Worm (Caenorhabditis elegans) whole organism, late embryonic: Measurements from ENCODE around the gene spe-6.

Experiments
- F13H6.1 ChIP-seq: sonication (generic microtip); optimal IDR thresholded peaks from 2 replicates; lab custom pipeline; 2016; ENCODE audit warnings: missing genetic modification characterization, missing compliant biosample characterization
- K02D7.2 ChIP-seq: sonication (generic microtip); optimal IDR thresholded peaks from 2 replicates; lab custom pipeline; 2017; ENCODE audit warnings: mild to moderate bottlenecking, missing genetic modification characterization, missing compliant biosample characterization
- T23F11.4 ChIP-seq: fragments of 200-800 bp; sonication (Bioruptor generic); optimal IDR thresholded peaks from 2 replicates; lab custom pipeline; 2018; ENCODE audit warnings: mild to moderate bottlenecking, missing genetic modification characterization, missing compliant biosample characterization
- Y22D7AL.16 ChIP-seq: sonication (generic microtip); optimal IDR thresholded peaks from 2 replicates; lab custom pipeline; 2016; ENCODE audit warnings: missing genetic modification characterization, missing compliant biosample characterization
- ama-1 ChIP-seq: fragments of 150-350 bp; optimal IDR thresholded peaks from 2 replicates; lab custom pipeline; 2014
- ceh-14 ChIP-seq: sonication (generic microtip); optimal IDR thresholded peaks from 2 replicates; lab custom pipeline; 2016; ENCODE audit warnings: missing genotype, missing genetic modification characterization, missing compliant biosample characterization
- ceh-24 ChIP-seq: sonication (generic microtip); optimal IDR thresholded peaks from 2 replicates; lab custom pipeline; 2016; ENCODE audit warnings: mild to moderate bottlenecking, missing genetic modification characterization, missing compliant biosample characterization
- ceh-34 ChIP-seq: sonication (generic microtip); optimal IDR thresholded peaks from 2 replicates; lab custom pipeline; 2016; ENCODE audit warnings: mild to moderate bottlenecking, missing genetic modification characterization, missing compliant biosample characterization
- ceh-45 ChIP-seq: fragments of 200-800 bp; sonication (Bioruptor generic); IDR thresholded peaks from 2 replicates; pipeline ENCODE4 v1.3.6; 2022; ENCODE audit warnings: missing genetic modification reagents, missing genetic modification characterization, missing compliant biosample characterization
- ceh-48 ChIP-seq: sonication (generic microtip); optimal IDR thresholded peaks from 2 replicates; lab custom pipeline; 2016; ENCODE audit warnings: missing genetic modification characterization, inconsistent platforms, missing compliant biosample characterization
- ceh-6 ChIP-seq: fragments of 200-800 bp; sonication (Bioruptor generic); optimal IDR thresholded peaks from 2 replicates; lab custom pipeline; 2018; ENCODE audit warnings: mild to moderate bottlenecking, missing genetic modification characterization, missing compliant biosample characterization
- che-1 ChIP-seq: sonication (generic microtip); optimal IDR thresholded peaks from 2 replicates; lab custom pipeline; 2016; ENCODE audit warnings: mild to moderate bottlenecking, missing genetic modification characterization, missing compliant biosample characterization
- dmd-4 ChIP-seq: sonication (generic microtip); optimal IDR thresholded peaks from 2 replicates; lab custom pipeline; 2016; ENCODE audit warnings: borderline replicate concordance, missing genetic modification characterization, missing compliant biosample characterization
- dve-1 ChIP-seq: sonication (generic microtip); optimal IDR thresholded peaks from 2 replicates; lab custom pipeline; 2017; ENCODE audit warnings: antibody characterized with exemption, mild to moderate bottlenecking, missing genetic modification characterization, missing compliant biosample characterization
- elt-2 ChIP-seq: sonication (generic microtip); optimal IDR thresholded peaks from 2 replicates; lab custom pipeline; 2016; ENCODE audit warnings: missing genetic modification reagents, missing genetic modification characterization, missing compliant biosample characterization
- eyg-1 ChIP-seq: sonication (generic microtip); optimal IDR thresholded peaks from 2 replicates; lab custom pipeline; 2016; ENCODE audit warnings: missing genotype, missing genetic modification characterization, missing compliant biosample characterization
- fax-1 ChIP-seq: sonication (generic microtip); optimal IDR thresholded peaks from 2 replicates; lab custom pipeline; 2016; ENCODE audit warnings: missing genotype, missing genetic modification characterization, missing compliant biosample characterization
- fkh-10 ChIP-seq: fragments of 150-350 bp; optimal IDR thresholded peaks from 2 replicates; lab custom pipeline; 2014; ENCODE audit warnings: missing biosample characterization, missing genetic modification reagents, missing genetic modification characterization
- fkh-6 ChIP-seq: sonication (generic microtip); optimal IDR thresholded peaks from 2 replicates; lab custom pipeline; 2016; ENCODE audit warnings: missing genetic modification characterization, missing compliant biosample characterization
- hlh-13 ChIP-seq: fragments of 200-800 bp; sonication (Bioruptor generic); optimal IDR thresholded peaks from 2 replicates; lab custom pipeline; 2018; ENCODE audit warnings: mild to moderate bottlenecking, missing genetic modification characterization, missing compliant biosample characterization
- hlh-15 ChIP-seq: sonication (generic microtip); optimal IDR thresholded peaks from 2 replicates; lab custom pipeline; 2016; ENCODE audit warnings: missing genetic modification characterization, missing compliant biosample characterization
- hlh-30 ChIP-seq: sonication (generic microtip); optimal IDR thresholded peaks from 2 replicates; lab custom pipeline; 2017; ENCODE audit warnings: antibody characterized with exemption, missing genetic modification characterization, missing compliant biosample characterization; ENCODE audit not compliant: insufficient read depth
- nfya-1 ChIP-seq: sonication (generic microtip); optimal IDR thresholded peaks from 2 replicates; lab custom pipeline; 2017; ENCODE audit warnings: missing genetic modification characterization, mild to moderate bottlenecking, missing compliant biosample characterization, antibody characterized with exemption, moderate library complexity
- nhr-11 ChIP-seq: fragments of 150-350 bp; optimal IDR thresholded peaks from 2 replicates; lab custom pipeline; 2014; ENCODE audit warnings: missing biosample characterization, missing genetic modification characterization
- nhr-232 ChIP-seq: sonication (generic microtip); optimal IDR thresholded peaks from 2 replicates; lab custom pipeline; 2016; ENCODE audit warnings: missing genetic modification characterization, missing compliant biosample characterization
- pat-9 ChIP-seq: fragments of 200-800 bp; sonication (Bioruptor generic); optimal IDR thresholded peaks from 2 replicates; lab custom pipeline; 2018; ENCODE audit warnings: mild to moderate bottlenecking, missing genetic modification characterization, moderate library complexity, missing compliant biosample characterization
- pax-1 ChIP-seq: fragments of 150-350 bp; optimal IDR thresholded peaks from 2 replicates; lab custom pipeline; 2014; ENCODE audit warnings: missing biosample characterization, missing genetic modification characterization
- pha-4 ChIP-seq: fragments of 150-350 bp; optimal IDR thresholded peaks from 2 replicates; lab custom pipeline; 2018; ENCODE audit warnings: missing biosample characterization, missing genetic modification reagents, missing genetic modification characterization
- pros-1 ChIP-seq: fragments of 150-350 bp; optimal IDR thresholded peaks from 2 replicates; lab custom pipeline; 2014; ENCODE audit warnings: missing biosample characterization, missing genetic modification reagents, missing genetic modification characterization
- ref-2 ChIP-seq: sonication (generic microtip); optimal IDR thresholded peaks from 2 replicates; lab custom pipeline; 2016; ENCODE audit warnings: missing genetic modification characterization, missing compliant biosample characterization
- rnt-1 ChIP-seq: sonication (generic microtip); optimal IDR thresholded peaks from 2 replicates; lab custom pipeline; 2016; ENCODE audit warnings: missing genetic modification characterization, missing compliant biosample characterization
- sdc-2 ChIP-seq: sonication (generic microtip); optimal IDR thresholded peaks from 2 replicates; lab custom pipeline; 2016; ENCODE audit warnings: missing genotype, missing genetic modification characterization, missing compliant biosample characterization
- syd-9 ChIP-seq: sonication (generic microtip); optimal IDR thresholded peaks from 2 replicates; lab custom pipeline; 2016; ENCODE audit warnings: mild to moderate bottlenecking, missing genetic modification characterization, moderate library complexity, missing compliant biosample characterization
- tbx-2 ChIP-seq: sonication (generic microtip); optimal IDR thresholded peaks from 2 replicates; lab custom pipeline; 2016; ENCODE audit warnings: missing genetic modification characterization, missing compliant biosample characterization
- tbx-7 ChIP-seq: sonication (generic microtip); optimal IDR thresholded peaks from 2 replicates; lab custom pipeline; 2016; ENCODE audit warnings: missing genotype, missing genetic modification characterization, missing compliant biosample characterization
- zip-5 ChIP-seq: sonication (generic microtip); optimal IDR thresholded peaks from 2 replicates; lab custom pipeline; 2016; ENCODE audit warnings: missing genetic modification characterization, missing compliant biosample characterization

The spe-6 gene

ce11 chrIII:11488662-11489349, 16.5 kb upstream of the spe-6 start:
- TF ChIP-seq tbx-7 (tag; lab: Kevin White, UChicago), result no peak
- no peak for TF ChIP-seq dmd-4 (tag; lab: Kevin White, UChicago)
- peak; percentile 64 for TF ChIP-seq nfya-1
- TF ChIP-seq pha-4 (tag; lab: Kevin White, UChicago), result no peak
- TF ChIP-seq ceh-48, result no peak

ce11 chrIII:11489601-11490000, 15.7 kb upstream of the spe-6 start:
- TF ChIP-seq nfya-1 (peak; percentile 66), dve-1 (tag; lab: Kevin White, UChicago) (no peak), rnt-1 (no peak), syd-9 (tag; lab: Kevin White, UChicago) (no peak), dmd-4 (tag; lab: Kevin White, UChicago) (no peak), zip-5 (no peak)

- TF ChIP-seq nfya-1, result peak; percentile 89
- TF ChIP-seq hlh-15, result no peak
Measured at ce11 chrIII:11490221-11490620, 15.1 kb upstream of the spe-6 start.

- TF ChIP-seq pros-1 (tag; lab: Kevin White, UChicago), result no peak
- TF ChIP-seq pat-9 (tag; lab: Kevin White, UChicago), result no peak
- no peak for TF ChIP-seq ref-2
- no peak for TF ChIP-seq F13H6.1 (tag; lab: Kevin White, UChicago)
- TF ChIP-seq tbx-2 (tag; lab: Kevin White, UChicago), result no peak
- TF ChIP-seq Y22D7AL.16 (tag; lab: Kevin White, UChicago), result no peak
- TF ChIP-seq sdc-2 (tag; lab: Kevin White, UChicago), result no peak
- TF ChIP-seq nhr-11 (tag; lab: Kevin White, UChicago), result no peak
- no peak for TF ChIP-seq che-1 (tag; lab: Kevin White, UChicago)
- TF ChIP-seq, all 69 proteins: peak for 0
Measured at ce11 chrIII:11492489-11492888, 12.8 kb upstream of the spe-6 start.

ce11 chrIII:11496496-11496895, 8.8 kb upstream of the spe-6 start, which contains the start of gene Y66D12A.24:
Y66D12A.24 (plus strand) TSS chrIII:11496865.
- TF ChIP-seq fkh-10 (GFP tag; lab: Kevin White, UChicago), result no peak
- peak; percentile 43 for TF ChIP-seq elt-2
- no peak for TF ChIP-seq K02D7.2 (tag; lab: Kevin White, UChicago)
- no peak for TF ChIP-seq fkh-6

DNA sequence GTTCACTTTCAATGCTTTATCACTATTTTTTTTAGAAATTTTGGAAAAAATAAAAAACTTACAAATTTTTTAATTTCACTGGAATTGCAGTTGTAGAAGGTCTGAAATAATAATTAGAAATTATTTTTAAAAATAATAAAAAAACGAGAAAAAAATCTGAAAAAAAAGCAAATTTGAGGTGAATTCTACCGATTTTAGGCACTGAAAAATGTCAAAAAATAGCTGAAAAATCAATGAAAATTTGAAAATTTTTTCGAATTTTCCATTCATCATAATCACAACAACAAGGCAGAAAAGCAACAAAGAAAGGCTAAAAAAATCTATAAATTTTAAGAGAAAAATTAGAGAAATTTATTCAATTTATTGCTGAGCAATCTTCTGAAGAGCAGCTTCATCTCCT, 4.6 kb upstream of the spe-6 start, which contains the start of gene nars-2:
nars-2 (minus strand) TSS at position 101 of the 400 bp plus-strand sequence.
- TF ChIP-seq fax-1 (tag; lab: Kevin White, UChicago) (no peak), ceh-6 (no peak), hlh-13 (GFP tag; lab: Kevin White, UChicago) (no peak), zip-5 (no peak), hlh-30 (tag; lab: Kevin White, UChicago) (no peak), ceh-14 (tag; lab: Kevin White, UChicago) (no peak), pax-1 (tag; lab: Kevin White, UChicago) (no peak), nhr-11 (tag; lab: Kevin White, UChicago) (no peak), nhr-232 (tag; lab: Kevin White, UChicago) (no peak), eyg-1 (tag; lab: Kevin White, UChicago) (no peak), ceh-34 (tag; lab: Kevin White, UChicago) (no peak), ceh-24 (tag; lab: Kevin White, UChicago) (no peak), ref-2 (no peak), tbx-2 (tag; lab: Kevin White, UChicago) (no peak), T23F11.4 (GFP tag; lab: Kevin White, UChicago) (no peak), ceh-45 (GFP tag; lab: Robert Waterston, UW) (no peak), fkh-10 (GFP tag; lab: Kevin White, UChicago) (no peak), dve-1 (tag; lab: Kevin White, UChicago) (no peak), ama-1 (lab: Kevin White, UChicago) (no peak)
